Worm (Caenorhabditis elegans) whole organism, young adult: ENCODE measurements around the gene Y94H6A.3.

Source experiments
- B0019.2 ChIP-seq: fragments of 200-800 bp; sonication (Bioruptor generic); conservative IDR thresholded peaks from 2 replicates; pipeline ENCODE4 v1.3.6; 2022; ENCODE audit warnings: missing genetic modification reagents, missing genetic modification characterization, missing compliant biosample characterization
- B0336.3 ChIP-seq: fragments of 200-800 bp; sonication (Bioruptor generic); IDR thresholded peaks from 2 replicates; pipeline ENCODE4 v1.3.6; 2022; ENCODE audit warnings: missing genetic modification characterization, missing compliant biosample characterization
- F52B5.7 ChIP-seq: sonication (generic microtip); optimal IDR thresholded peaks from 2 replicates; lab custom pipeline; 2016; ENCODE audit warnings: mild to moderate bottlenecking, missing genetic modification characterization, missing compliant biosample characterization
- F57C9.4 ChIP-seq: sonication (generic microtip); optimal IDR thresholded peaks from 2 replicates; lab custom pipeline; 2017; ENCODE audit warnings: mild to moderate bottlenecking, missing genetic modification characterization, missing compliant biosample characterization
- K12H6.12 ChIP-seq: fragments of 200-800 bp; sonication (Bioruptor generic); optimal IDR thresholded peaks from 2 replicates; lab custom pipeline; 2018; ENCODE audit warnings: mild to moderate bottlenecking, missing genetic modification characterization, missing compliant biosample characterization
- T07F8.4 ChIP-seq: sonication (generic microtip); optimal IDR thresholded peaks from 2 replicates; lab custom pipeline; 2016; ENCODE audit warnings: mild to moderate bottlenecking, missing genetic modification characterization, moderate library complexity, missing compliant biosample characterization
- T26A5.8 ChIP-seq: sonication (generic microtip); optimal IDR thresholded peaks from 2 replicates; lab custom pipeline; 2016; ENCODE audit warnings: missing genetic modification characterization, missing compliant biosample characterization
- Y56A3A.18 ChIP-seq: fragments of 200-800 bp; sonication (Bioruptor generic); IDR thresholded peaks from 2 replicates; pipeline ENCODE4 v1.3.6; 2022; ENCODE audit warnings: missing genetic modification reagents, missing genetic modification characterization, missing compliant biosample characterization
- Y95B8A.8 ChIP-seq: fragments of 200-800 bp; sonication (Bioruptor generic); IDR thresholded peaks from 2 replicates; pipeline ENCODE4 v1.3.6; 2022; ENCODE audit warnings: missing genetic modification reagents, missing genetic modification characterization, missing compliant biosample characterization
- ZK185.1 ChIP-seq: sonication (generic microtip); optimal IDR thresholded peaks from 2 replicates; lab custom pipeline; 2016; ENCODE audit warnings: mild to moderate bottlenecking, missing genetic modification characterization, missing compliant biosample characterization; ENCODE audit not compliant: poor library complexity, severe bottlenecking
- ama-1 ChIP-seq, 3 experiments: fragments of 150-350 bp in 1 of 3; sonication (generic microtip) in 2 of 3; optimal IDR thresholded peaks; 2 replicates each; lab custom pipeline; 2014 to 2018; ENCODE audit warnings: missing biosample characterization in 2 of 3, missing genetic modification characterization in 2 of 3, missing genetic modification reagents in 2 of 3
- aptf-3 ChIP-seq: fragments of 200-800 bp; sonication (Bioruptor generic); IDR thresholded peaks from 2 replicates; pipeline ENCODE4 v1.3.6; 2022; ENCODE audit warnings: missing genetic modification characterization, missing compliant biosample characterization
- attf-6 ChIP-seq: fragments of 200-800 bp; sonication (Bioruptor generic); IDR thresholded peaks from 2 replicates; pipeline ENCODE4 v1.3.6; 2022; ENCODE audit warnings: missing genetic modification reagents, missing genetic modification characterization, missing compliant biosample characterization
- bed-1 ChIP-seq: fragments of 200-800 bp; sonication (Bioruptor generic); IDR thresholded peaks from 2 replicates; pipeline ENCODE4 v1.3.6; 2022; ENCODE audit warnings: missing genetic modification reagents, missing genetic modification characterization, missing compliant biosample characterization
- ccch-3 ChIP-seq: fragments of 200-800 bp; sonication (Bioruptor generic); optimal IDR thresholded peaks from 2 replicates; lab custom pipeline; 2018; ENCODE audit warnings: mild to moderate bottlenecking, missing genetic modification characterization, missing compliant biosample characterization
- cebp-2 ChIP-seq: fragments of 200-800 bp; sonication (Bioruptor generic); IDR thresholded peaks from 2 replicates; pipeline ENCODE4 v1.3.6; 2022; ENCODE audit warnings: missing genetic modification characterization, missing compliant biosample characterization
- ceh-100 ChIP-seq: fragments of 200-800 bp; sonication (Bioruptor generic); IDR thresholded peaks from 2 replicates; pipeline ENCODE4 v1.3.6; 2022; ENCODE audit warnings: missing genetic modification reagents, missing genetic modification characterization, missing compliant biosample characterization
- ceh-40 ChIP-seq: fragments of 200-800 bp; sonication (Bioruptor generic); IDR thresholded peaks from 2 replicates; pipeline ENCODE4 v1.3.6; 2022; ENCODE audit warnings: missing genetic modification characterization, missing compliant biosample characterization
- chd-7 ChIP-seq: sonication (generic microtip); optimal IDR thresholded peaks from 2 replicates; lab custom pipeline; 2016; ENCODE audit warnings: mild to moderate bottlenecking, missing genetic modification characterization, moderate library complexity, missing compliant biosample characterization
- die-1 ChIP-seq: sonication (generic microtip); optimal IDR thresholded peaks from 2 replicates; lab custom pipeline; 2016; ENCODE audit warnings: missing genotype, mild to moderate bottlenecking, missing genetic modification characterization, missing compliant biosample characterization
- dpff-1 ChIP-seq: sonication (generic microtip); optimal IDR thresholded peaks from 2 replicates; lab custom pipeline; 2017; ENCODE audit warnings: mild to moderate bottlenecking, missing genetic modification characterization, missing compliant biosample characterization
- egl-18 ChIP-seq: fragments of 200-800 bp; sonication (Bioruptor generic); IDR thresholded peaks from 2 replicates; pipeline ENCODE4 v1.3.6; 2022; ENCODE audit warnings: missing genetic modification reagents, missing genetic modification characterization, missing compliant biosample characterization
- egrh-3 ChIP-seq: fragments of 200-800 bp; sonication (Bioruptor generic); IDR thresholded peaks from 2 replicates; pipeline ENCODE4 v1.3.6; 2022; ENCODE audit warnings: missing genetic modification reagents, missing genetic modification characterization, missing compliant biosample characterization
- ekl-4 ChIP-seq: fragments of 200-800 bp; sonication (Bioruptor generic); IDR thresholded peaks from 2 replicates; pipeline ENCODE4 v1.3.6; 2022; ENCODE audit warnings: missing genetic modification reagents, missing genetic modification characterization, missing compliant biosample characterization
- him-1 ChIP-seq: sonication (generic microtip); optimal IDR thresholded peaks from 2 replicates; lab custom pipeline; 2016; ENCODE audit warnings: missing genotype, missing genetic modification reagents, missing genetic modification characterization, missing compliant biosample characterization
- hlh-12 ChIP-seq: sonication (generic microtip); optimal IDR thresholded peaks from 2 replicates; lab custom pipeline; 2016; ENCODE audit warnings: missing genetic modification characterization, missing compliant biosample characterization
- hsf-1 ChIP-seq: fragments of 200-800 bp; sonication (Bioruptor generic); IDR thresholded peaks from 2 replicates; pipeline ENCODE4 v1.3.6; 2022; ENCODE audit warnings: missing genetic modification reagents, missing genetic modification characterization, missing compliant biosample characterization
- let-526 ChIP-seq: fragments of 200-800 bp; sonication (Bioruptor generic); IDR thresholded peaks from 2 replicates; pipeline ENCODE4 v1.3.6; 2022; ENCODE audit warnings: missing genetic modification reagents, missing genetic modification characterization, missing compliant biosample characterization
- lin-54 ChIP-seq: fragments of 200-800 bp; sonication (Bioruptor generic); optimal IDR thresholded peaks from 2 replicates; lab custom pipeline; 2018; ENCODE audit warnings: mild to moderate bottlenecking, missing genetic modification characterization, missing compliant biosample characterization
- madf-8 ChIP-seq: fragments of 200-800 bp; sonication (Bioruptor generic); conservative IDR thresholded peaks from 2 replicates; pipeline ENCODE4 v1.3.6; 2022; ENCODE audit warnings: missing genetic modification reagents, missing genetic modification characterization, missing compliant biosample characterization
- mxl-1 ChIP-seq: sonication (generic microtip); optimal IDR thresholded peaks from 2 replicates; lab custom pipeline; 2016; ENCODE audit warnings: missing genetic modification characterization, missing compliant biosample characterization
- nfya-1 ChIP-seq: sonication (generic microtip); optimal IDR thresholded peaks from 2 replicates; lab custom pipeline; 2017; ENCODE audit warnings: antibody characterized with exemption, missing compliant biosample characterization, missing genetic modification characterization, borderline replicate concordance; ENCODE audit not compliant: insufficient read depth
- nfya-2 ChIP-seq: fragments of 200-800 bp; sonication (Bioruptor generic); IDR thresholded peaks from 2 replicates; pipeline ENCODE4 v1.3.6; 2022; ENCODE audit warnings: missing genetic modification reagents, missing genetic modification characterization, missing compliant biosample characterization
- nhr-179 ChIP-seq: sonication (generic microtip); optimal IDR thresholded peaks from 2 replicates; lab custom pipeline; 2016; ENCODE audit warnings: mild to moderate bottlenecking, missing genetic modification characterization, missing compliant biosample characterization
- nhr-90 ChIP-seq: sonication (generic microtip); optimal IDR thresholded peaks from 2 replicates; lab custom pipeline; 2016; ENCODE audit warnings: missing genotype, mild to moderate bottlenecking, missing genetic modification characterization, missing compliant biosample characterization
- pbrm-1 ChIP-seq: fragments of 200-800 bp; sonication (Bioruptor generic); IDR thresholded peaks from 2 replicates; pipeline ENCODE4 v1.3.6; 2022; ENCODE audit warnings: missing genetic modification reagents, missing genetic modification characterization, missing compliant biosample characterization
- sea-2 ChIP-seq: fragments of 200-800 bp; sonication (Bioruptor generic); IDR thresholded peaks from 2 replicates; pipeline ENCODE4 v1.3.6; 2022; ENCODE audit warnings: missing genetic modification characterization, missing compliant biosample characterization
- snpc-1.3 ChIP-seq: sonication (generic microtip); optimal IDR thresholded peaks from 2 replicates; lab custom pipeline; 2017; ENCODE audit warnings: missing genetic modification characterization, mild to moderate bottlenecking, missing compliant biosample characterization, antibody characterized with exemption, moderate library complexity, missing genotype, missing genetic modification reagents; ENCODE audit not compliant: insufficient read depth
- snpc-3.4 ChIP-seq: sonication (generic microtip); optimal IDR thresholded peaks from 2 replicates; lab custom pipeline; 2017; ENCODE audit warnings: missing genetic modification characterization, mild to moderate bottlenecking, missing compliant biosample characterization, antibody characterized with exemption, moderate library complexity, missing genotype, missing genetic modification reagents
- snpc-4 ChIP-seq, 5 experiments: fragments of 150-350 bp in 1 of 5; sonication (generic microtip) in 4 of 5; optimal IDR thresholded peaks; 2 replicates each; lab custom pipeline; 2014 to 2018; ENCODE audit warnings: missing genetic modification characterization in 5 of 5, missing biosample characterization in 3 of 5, antibody characterized with exemption in 2 of 5, mild to moderate bottlenecking in 2 of 5, missing compliant biosample characterization in 2 of 5, missing genotype in 2 of 5, moderate library complexity in 2 of 5, missing genetic modification reagents in 1 of 5
- somi-1 ChIP-seq: fragments of 200-800 bp; sonication (Bioruptor generic); optimal IDR thresholded peaks from 2 replicates; lab custom pipeline; 2018; ENCODE audit warnings: mild to moderate bottlenecking, missing genetic modification characterization, missing compliant biosample characterization
- tlf-1 ChIP-seq: fragments of 200-800 bp; sonication (Bioruptor generic); optimal IDR thresholded peaks from 2 replicates; lab custom pipeline; 2018; ENCODE audit warnings: mild to moderate bottlenecking, missing genetic modification characterization, missing compliant biosample characterization
- unc-130 ChIP-seq: sonication (generic microtip); optimal IDR thresholded peaks from 2 replicates; lab custom pipeline; 2016; ENCODE audit warnings: missing genetic modification reagents, missing genetic modification characterization, missing compliant biosample characterization
- unc-62 ChIP-seq: fragments of 150-350 bp; optimal IDR thresholded peaks from 2 replicates; lab custom pipeline; 2014; ENCODE audit warnings: missing biosample characterization, missing genetic modification reagents, missing genetic modification characterization
- ztf-18 ChIP-seq: sonication (generic microtip); optimal IDR thresholded peaks from 2 replicates; lab custom pipeline; 2016; ENCODE audit warnings: missing genotype, mild to moderate bottlenecking, missing genetic modification characterization, missing compliant biosample characterization
- ztf-22 ChIP-seq: fragments of 200-800 bp; sonication (Bioruptor generic); optimal IDR thresholded peaks from 2 replicates; lab custom pipeline; 2018; ENCODE audit warnings: mild to moderate bottlenecking, missing genetic modification characterization, moderate library complexity, missing compliant biosample characterization
- ztf-28 ChIP-seq: fragments of 200-800 bp; sonication (Bioruptor generic); IDR thresholded peaks from 2 replicates; pipeline ENCODE4 v1.3.6; 2022; ENCODE audit warnings: missing genetic modification reagents, missing genetic modification characterization, missing compliant biosample characterization
- ztf-3 ChIP-seq: fragments of 200-800 bp; sonication (Bioruptor generic); optimal IDR thresholded peaks from 2 replicates; lab custom pipeline; 2018; ENCODE audit warnings: mild to moderate bottlenecking, missing genetic modification characterization, missing compliant biosample characterization

The Y94H6A.3 gene

ce11 chrIV:2657307-2657706, 19.0 kb upstream of the Y94H6A.3 start (continued):
- TF ChIP-seq pbrm-1 (GFP tag; lab: Robert Waterston, UW) (0 out of 2 replicates have a peak, but pooled peaks have one; percentile 43), sea-2 (no peak), unc-130 (no peak), ama-1 (optimal IDR thresholded peaks at IDR 0.05; lab: Kevin White, UChicago) (no peak), ama-1 (GFP tag; optimal IDR thresholded peaks at IDR 0.05; lab: Kevin White, UChicago) (peak in 1 of 2 experiments; percentile 49), F57C9.4 (no peak), B0019.2 (no peak), egrh-3 (GFP tag; lab: Robert Waterston, UW) (no peak), somi-1 (GFP tag; lab: Kevin White, UChicago) (no peak), die-1 (tag; lab: Kevin White, UChicago) (peak; percentile 93), T07F8.4 (tag; lab: Kevin White, UChicago) (peak; percentile 61), let-526 (GFP tag; lab: Robert Waterston, UW) (no peak), snpc-3.4 (tag; lab: Kevin White, UChicago) (peak; percentile 13), nfya-1 (tag; lab: Kevin White, UChicago) (no peak), madf-8 (no peak), aptf-3 (GFP tag; lab: Robert Waterston, UW) (0 out of 2 replicates have a peak, but pooled peaks have one; percentile 37), lin-54 (GFP tag; lab: Kevin White, UChicago) (peak; percentile 52), T26A5.8 (tag; lab: Kevin White, UChicago) (no peak), ccch-3 (GFP tag; lab: Kevin White, UChicago) (no peak), K12H6.12 (tag; lab: Kevin White, UChicago) (no peak), snpc-1.3 (tag; lab: Kevin White, UChicago) (peak; percentile 65), Y95B8A.8 (GFP tag; lab: Robert Waterston, UW) (no peak), nfya-2 (GFP tag; lab: Robert Waterston, UW) (no peak), bed-1 (GFP tag; lab: Robert Waterston, UW) (0 out of 2 replicates have a peak, but pooled peaks have one; percentile 26), B0336.3 (GFP tag; lab: Robert Waterston, UW) (no peak), him-1 (tag; lab: Kevin White, UChicago) (no peak), ztf-28 (GFP tag; lab: Robert Waterston, UW) (no peak), ceh-100 (GFP tag; lab: Robert Waterston, UW) (no peak), mxl-1 (tag; lab: Kevin White, UChicago) (peak; percentile 81), hsf-1 (0 out of 2 replicates have a peak, but pooled peaks have one; percentile 46), attf-6 (GFP tag; lab: Robert Waterston, UW) (no peak), Y56A3A.18 (GFP tag; lab: Robert Waterston, UW) (no peak), snpc-4 (GFP tag; optimal IDR thresholded peaks at IDR 0.05; lab: Kevin White, UChicago) (peak; percentile 23), snpc-4 (tag; optimal IDR thresholded peaks at IDR 0.05; lab: Kevin White, UChicago) (peak in 3 of 4 experiments; percentile 11 to 37 (median 15)), tlf-1 (GFP tag; lab: Kevin White, UChicago) (no peak), ztf-3 (GFP tag; lab: Kevin White, UChicago) (no peak), F52B5.7 (tag; lab: Kevin White, UChicago) (no peak), hlh-12 (tag; lab: Kevin White, UChicago) (no peak), nhr-90 (tag; lab: Kevin White, UChicago) (peak; percentile 83), nhr-179 (no peak), ekl-4 (GFP tag; lab: Robert Waterston, UW) (no peak), ztf-22 (GFP tag; lab: Kevin White, UChicago) (no peak), ZK185.1 (tag; lab: Kevin White, UChicago) (no peak), dpff-1 (tag; lab: Kevin White, UChicago) (no peak), cebp-2 (no peak), chd-7 (tag; lab: Kevin White, UChicago) (peak; percentile 46), ztf-18 (tag; lab: Kevin White, UChicago) (peak; percentile 64), unc-62 (GFP tag; lab: Kevin White, UChicago) (no peak), egl-18 (GFP tag; lab: Robert Waterston, UW) (no peak), ceh-40 (GFP tag; lab: Robert Waterston, UW) (0 out of 2 replicates have a peak, but pooled peaks have one; percentile 30)
